Worm (Caenorhabditis elegans) whole organism, L1 larva: ENCODE results near the gene pqn-96.
A peak's percentile ranks its signal among the peaks of the same experiment; 100 is the strongest.

Experiments used
- aha-1 ChIP-seq: fragments of 150-350 bp; optimal IDR thresholded peaks from 2 replicates; lab custom pipeline; 2014; ENCODE audit warnings: missing biosample characterization, missing genetic modification characterization
- aly-2 ChIP-seq: fragments of 150-350 bp; optimal IDR thresholded peaks from 2 replicates; lab custom pipeline; 2014; ENCODE audit warnings: missing biosample characterization, missing genetic modification characterization
- ceh-90 ChIP-seq: sonication (generic microtip); optimal IDR thresholded peaks from 2 replicates; lab custom pipeline; 2016; ENCODE audit warnings: missing genetic modification characterization, missing compliant biosample characterization
- elt-3 ChIP-seq, 6 experiments: fragments of 150-350 bp in 1 of 6; sonication (generic microtip); optimal IDR thresholded peaks; 2 replicates each; lab custom pipeline; 2017 to 2018; ENCODE audit warnings: missing biosample characterization in 6 of 6, missing genetic modification characterization in 6 of 6, inconsistent platforms in 1 of 6
- fos-1 ChIP-seq: fragments of 150-350 bp; optimal IDR thresholded peaks from 2 replicates; lab custom pipeline; 2014; ENCODE audit warnings: missing biosample characterization, missing genetic modification characterization
- nhr-11 ChIP-seq: fragments of 150-350 bp; optimal IDR thresholded peaks from 2 replicates; lab custom pipeline; 2014; ENCODE audit warnings: missing biosample characterization, missing genetic modification characterization
- nhr-28 ChIP-seq: fragments of 150-350 bp; optimal IDR thresholded peaks from 2 replicates; lab custom pipeline; 2014; ENCODE audit warnings: missing biosample characterization, missing genetic modification characterization
- nhr-76 ChIP-seq: sonication (generic microtip); optimal IDR thresholded peaks from 2 replicates; lab custom pipeline; 2017; ENCODE audit warnings: missing biosample characterization, missing genetic modification characterization
- unc-62 ChIP-seq: fragments of 150-350 bp; optimal IDR thresholded peaks from 2 replicates; lab custom pipeline; 2014; ENCODE audit warnings: missing biosample characterization, missing genetic modification reagents, missing genetic modification characterization

DNA sequence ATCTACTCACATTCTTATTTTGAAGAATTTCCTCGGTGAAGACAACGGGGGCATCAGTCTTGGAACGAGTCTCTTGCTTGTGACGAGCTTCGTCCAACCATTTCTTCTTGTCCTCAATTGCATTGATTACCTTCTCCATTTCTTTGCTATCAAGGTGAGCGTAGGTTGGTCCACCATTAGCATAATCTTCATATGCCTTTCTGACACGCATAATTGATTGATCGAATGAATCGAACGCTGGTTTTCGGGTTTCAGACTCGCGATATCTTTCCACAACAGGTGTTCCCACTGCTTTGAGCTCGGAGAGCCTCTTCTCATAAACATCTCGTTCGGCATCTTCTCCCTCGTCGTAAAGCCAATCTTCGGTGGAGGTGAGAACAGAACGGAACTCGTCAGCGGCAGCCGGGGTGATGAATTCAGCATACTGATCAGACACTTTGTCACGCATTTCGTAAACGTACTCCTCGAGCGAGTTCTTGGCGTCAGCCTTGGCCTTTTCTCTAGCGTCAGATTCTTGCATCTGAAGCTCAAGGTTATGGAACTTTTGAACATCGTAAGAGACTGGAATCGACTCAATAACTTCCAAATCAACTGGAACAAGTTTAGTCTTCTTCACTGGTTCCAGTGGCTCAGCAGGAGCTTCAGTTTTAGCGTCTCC, 5.3 kb upstream of the pqn-96 start:
- TF ChIP-seq elt-3 (tag; optimal IDR thresholded peaks at IDR 0.05; lab: Kevin White, UChicago) (no peak), aly-2 (peak; percentile 54), unc-62 (no peak), fos-1 (tag; lab: Kevin White, UChicago) (no peak), ceh-90 (tag; lab: Kevin White, UChicago) (no peak), aha-1 (tag; lab: Kevin White, UChicago) (no peak), nhr-11 (tag; lab: Kevin White, UChicago) (no peak), nhr-28 (tag; lab: Kevin White, UChicago) (no peak), nhr-76 (tag; lab: Kevin White, UChicago) (no peak)
